Worm (Caenorhabditis elegans) whole organism, L3 larva: Measurements from ENCODE around the gene dsb-2.

Experiments
- R02D3.7 ChIP-seq: fragments of 150-350 bp; optimal IDR thresholded peaks from 2 replicates; lab custom pipeline; 2014; ENCODE audit warnings: missing biosample characterization, missing genetic modification characterization
- egl-27 ChIP-seq: sonication (generic microtip); optimal IDR thresholded peaks from 4 replicates; lab custom pipeline; 2017; ENCODE audit warnings: missing biosample characterization, missing genetic modification reagents, missing genetic modification characterization
- elt-1 ChIP-seq: fragments of 150-350 bp; optimal IDR thresholded peaks from 2 replicates; lab custom pipeline; 2014; ENCODE audit warnings: missing biosample characterization, missing genetic modification characterization
- lin-15B ChIP-seq: fragments of 150-350 bp; optimal IDR thresholded peaks from 2 replicates; lab custom pipeline; 2014; ENCODE audit warnings: missing biosample characterization, missing genetic modification characterization
- nhr-12 ChIP-seq: fragments of 150-350 bp; optimal IDR thresholded peaks from 2 replicates; lab custom pipeline; 2014; ENCODE audit warnings: missing biosample characterization, missing genetic modification characterization
- nhr-237 ChIP-seq: fragments of 150-350 bp; optimal IDR thresholded peaks from 2 replicates; lab custom pipeline; 2014; ENCODE audit warnings: missing biosample characterization, missing genetic modification characterization
- nhr-25 ChIP-seq: sonication (generic microtip); optimal IDR thresholded peaks from 2 replicates; lab custom pipeline; 2017; ENCODE audit warnings: missing biosample characterization, missing genetic modification characterization
- nhr-76 ChIP-seq: fragments of 150-350 bp; sonication (generic microtip); optimal IDR thresholded peaks from 5 replicates; lab custom pipeline; 2014; ENCODE audit warnings: missing biosample characterization, missing genetic modification characterization
- pha-4 ChIP-seq: fragments of 150-350 bp; optimal IDR thresholded peaks from 2 replicates; lab custom pipeline; 2014; ENCODE audit warnings: missing biosample characterization, missing genetic modification reagents, missing genetic modification characterization
- pqm-1 ChIP-seq: fragments of 150-350 bp; optimal IDR thresholded peaks from 2 replicates; lab custom pipeline; 2017; ENCODE audit warnings: missing biosample characterization, missing genetic modification characterization, inconsistent platforms
- skn-1 ChIP-seq: fragments of 150-350 bp; optimal IDR thresholded peaks from 2 replicates; lab custom pipeline; 2014; ENCODE audit warnings: missing biosample characterization, missing genetic modification characterization
- snpc-4 ChIP-seq: fragments of 150-350 bp; optimal IDR thresholded peaks from 2 replicates; lab custom pipeline; 2014; ENCODE audit warnings: missing biosample characterization, missing genetic modification characterization
- unc-62 ChIP-seq: fragments of 150-350 bp; sonication (generic microtip); optimal IDR thresholded peaks from 4 replicates; lab custom pipeline; 2014; ENCODE audit warnings: missing biosample characterization, missing genetic modification reagents, missing genetic modification characterization
- ztf-11 ChIP-seq: fragments of 150-350 bp; optimal IDR thresholded peaks from 2 replicates; lab custom pipeline; 2014; ENCODE audit warnings: missing biosample characterization, missing genetic modification characterization

DNA sequence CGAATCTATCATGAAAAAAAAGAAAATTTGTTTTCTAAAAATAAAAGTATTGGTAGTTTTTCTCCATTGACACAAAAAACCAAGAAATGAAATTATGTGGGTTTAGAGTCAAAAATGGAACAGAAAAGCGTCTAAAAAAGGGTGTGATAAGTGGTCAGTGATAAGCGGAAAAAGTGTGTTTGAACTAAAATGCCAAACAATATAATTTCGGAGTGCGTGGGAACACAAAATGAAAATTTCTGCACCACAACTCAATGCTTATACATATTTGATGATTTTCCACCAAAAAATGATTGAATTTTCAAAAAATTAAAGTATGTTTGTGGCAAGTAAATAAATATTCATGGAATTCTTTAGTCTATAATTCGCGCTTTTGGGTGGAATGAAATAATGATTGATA, 4.5 kb downstream of the dsb-2 start:
- TF ChIP-seq egl-27 (tag; lab: Kevin White, UChicago) (no peak), nhr-76 (no peak), skn-1 (no peak), ztf-11 (tag; lab: Kevin White, UChicago) (no peak), R02D3.7 (tag; lab: Kevin White, UChicago) (no peak), nhr-12 (no peak), nhr-25 (no peak), elt-1 (tag; lab: Kevin White, UChicago) (no peak), lin-15B (no peak), pqm-1 (tag; lab: Kevin White, UChicago) (no peak), snpc-4 (tag; lab: Kevin White, UChicago) (no peak), nhr-237 (no peak), unc-62 (GFP tag; lab: Kevin White, UChicago) (no peak), pha-4 (tag; lab: Kevin White, UChicago) (no peak)
